Worm (Caenorhabditis elegans) whole organism, late embryonic: ENCODE data around the gene aex-2.

Experiments used
- T23F11.4 ChIP-seq: fragments of 200-800 bp; sonication (Bioruptor generic); optimal IDR thresholded peaks from 2 replicates; lab custom pipeline; 2018; ENCODE audit warnings: mild to moderate bottlenecking, missing genetic modification characterization, missing compliant biosample characterization
- ceh-22 ChIP-seq: sonication (generic microtip); optimal IDR thresholded peaks from 2 replicates; lab custom pipeline; 2017; ENCODE audit warnings: missing biosample characterization, missing genetic modification characterization
- fax-1 ChIP-seq: sonication (generic microtip); optimal IDR thresholded peaks from 2 replicates; lab custom pipeline; 2016; ENCODE audit warnings: missing genotype, missing genetic modification characterization, missing compliant biosample characterization
- nhr-11 ChIP-seq: fragments of 150-350 bp; optimal IDR thresholded peaks from 2 replicates; lab custom pipeline; 2014; ENCODE audit warnings: missing biosample characterization, missing genetic modification characterization
- pax-1 ChIP-seq: fragments of 150-350 bp; optimal IDR thresholded peaks from 2 replicates; lab custom pipeline; 2014; ENCODE audit warnings: missing biosample characterization, missing genetic modification characterization

DNA sequence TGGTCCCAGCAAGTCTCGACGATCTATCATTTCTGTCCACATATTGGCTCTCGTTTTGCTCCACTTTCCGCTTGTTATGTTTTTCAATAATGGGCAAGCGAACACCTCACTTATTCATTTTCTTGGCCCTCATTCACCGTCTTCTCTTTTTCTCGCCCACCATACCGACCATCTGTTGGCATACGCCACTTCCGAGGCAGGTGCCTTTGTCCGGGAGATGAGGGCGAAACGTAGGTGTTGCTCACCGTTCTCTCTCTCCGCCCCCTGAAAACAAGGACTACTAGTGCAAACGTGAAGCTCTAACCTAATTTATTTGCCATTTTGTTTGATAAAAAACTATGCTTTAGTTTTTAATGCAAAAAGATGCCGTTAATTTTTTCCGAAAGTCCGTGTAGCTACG is 44.7 kb upstream of the aex-2 start:
- no peak for TF ChIP-seq T23F11.4 (GFP tag; lab: Kevin White, UChicago)
- no peak for TF ChIP-seq nhr-11 (tag; lab: Kevin White, UChicago)
- no peak for TF ChIP-seq fax-1 (tag; lab: Kevin White, UChicago)
- TF ChIP-seq pax-1, result no peak
- no peak for TF ChIP-seq ceh-22 (tag; lab: Kevin White, UChicago)
